Worm (Caenorhabditis elegans) whole organism, L4/young adult: ENCODE measurements around the gene fre-1.

Source experiments
- W03F9.2 ChIP-seq: fragments of 150-350 bp; optimal IDR thresholded peaks from 2 replicates; lab custom pipeline; 2014; ENCODE audit warnings: missing biosample characterization, missing genetic modification characterization
- dao-5 ChIP-seq: sonication (generic microtip); optimal IDR thresholded peaks from 2 replicates; lab custom pipeline; 2016; ENCODE audit warnings: missing genotype, missing genetic modification characterization, moderate library complexity, missing compliant biosample characterization
- him-1 ChIP-seq: sonication (generic microtip); optimal IDR thresholded peaks from 2 replicates; lab custom pipeline; 2016; ENCODE audit warnings: missing genotype, missing genetic modification reagents, missing genetic modification characterization, missing compliant biosample characterization

ce11 chrV:20104417-20104816, 16.9 kb upstream of the fre-1 start:
- TF ChIP-seq dao-5 (tag; lab: Kevin White, UChicago) (no peak), him-1 (tag; lab: Kevin White, UChicago) (no peak), W03F9.2 (tag; lab: Kevin White, UChicago) (no peak)
